Worm (Caenorhabditis elegans) whole organism, L4/young adult: ENCODE results near the gene thoc-2.

Experiments
- dao-5 ChIP-seq: sonication (generic microtip); optimal IDR thresholded peaks from 2 replicates; lab custom pipeline; 2016; ENCODE audit warnings: missing genotype, missing genetic modification characterization, moderate library complexity, missing compliant biosample characterization
- him-1 ChIP-seq: sonication (generic microtip); optimal IDR thresholded peaks from 2 replicates; lab custom pipeline; 2016; ENCODE audit warnings: missing genotype, missing genetic modification reagents, missing genetic modification characterization, missing compliant biosample characterization

DNA sequence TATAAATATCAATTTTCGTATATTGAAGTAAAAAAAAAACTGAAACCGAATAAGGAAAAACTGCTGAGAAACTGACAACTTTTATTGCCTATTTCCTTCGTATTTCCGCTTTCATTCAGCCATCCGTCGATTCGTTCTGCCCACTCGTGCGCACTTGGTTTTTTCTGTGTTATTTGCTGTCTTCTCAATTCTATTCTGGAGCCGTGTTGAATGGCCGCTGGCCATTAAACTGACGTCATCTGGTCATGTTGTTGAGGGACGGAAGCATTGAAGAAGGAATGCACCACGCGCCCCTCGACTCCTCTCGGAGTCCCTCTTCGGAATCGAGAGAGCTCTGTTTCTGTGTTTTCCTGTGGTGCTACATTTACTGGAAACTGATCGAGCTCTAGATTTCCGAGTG, 19.3 kb upstream of the thoc-2 start:
- TF ChIP-seq him-1 (tag; lab: Kevin White, UChicago) (peak; percentile 64), dao-5 (no peak)
